Fruit fly (Drosophila melanogaster) whole organism, wandering third instar larva: ENCODE data around the gene CG5282.

Experiments used
- Abd-B ChIP-seq: fragments of >200 bp; optimal IDR thresholded peaks from 2 replicates; lab custom pipeline; 2017; ENCODE audit warnings: missing biosample characterization, missing genetic modification characterization
- CG32264 ChIP-seq: fragments of 200-800 bp; sonication (Bioruptor generic); optimal IDR thresholded peaks from 2 replicates; lab custom pipeline; 2016; ENCODE audit warnings: missing biosample characterization, missing genetic modification characterization
- CrebA ChIP-seq: fragments of 200-800 bp; sonication (Bioruptor generic); optimal IDR thresholded peaks from 2 replicates; lab custom pipeline; 2016; ENCODE audit warnings: missing biosample characterization, mild to moderate bottlenecking, missing genetic modification characterization, borderline replicate concordance
- Hnf4 ChIP-seq: fragments of 200-800 bp; sonication (Bioruptor generic); optimal IDR thresholded peaks from 2 replicates; lab custom pipeline; 2016; ENCODE audit warnings: missing biosample characterization, mild to moderate bottlenecking, missing genetic modification characterization
- Mio ChIP-seq: sonication (Bioruptor generic); optimal IDR thresholded peaks from 2 replicates; lab custom pipeline; 2016; ENCODE audit warnings: missing biosample characterization, missing genetic modification characterization
- Rel ChIP-seq, 2 experiments: fragments of 200-800 bp; sonication (Bioruptor generic) in 1 of 2; optimal IDR thresholded peaks; 2 replicates in 1 of 2; 3 replicates in 1 of 2; lab custom pipeline; 2016 to 2019; ENCODE audit warnings: mild to moderate bottlenecking in 2 of 2, missing biosample characterization in 2 of 2, missing genetic modification characterization in 2 of 2, moderate library complexity in 1 of 2
- br ChIP-seq: fragments of 200-800 bp; sonication (Bioruptor generic); optimal IDR thresholded peaks from 2 replicates; lab custom pipeline; 2016; ENCODE audit warnings: missing biosample characterization, missing genetic modification characterization
- h ChIP-seq: fragments of 200-800 bp; sonication (Bioruptor generic); optimal IDR thresholded peaks from 3 replicates; lab custom pipeline; 2016; ENCODE audit warnings: missing biosample characterization, mild to moderate bottlenecking, missing genetic modification characterization
- pan ChIP-seq: fragments of >200 bp; optimal IDR thresholded peaks from 2 replicates; lab custom pipeline; 2017
- psq ChIP-seq: fragments of 200-800 bp; sonication (Bioruptor generic); optimal IDR thresholded peaks from 3 replicates; lab custom pipeline; 2017; ENCODE audit warnings: missing biosample characterization, mild to moderate bottlenecking, missing genetic modification characterization, moderate library complexity
- sage ChIP-seq: fragments of 200-800 bp; sonication (Bioruptor generic); optimal IDR thresholded peaks from 2 replicates; lab custom pipeline; 2016; ENCODE audit warnings: missing biosample characterization, mild to moderate bottlenecking, missing genetic modification characterization
- sv ChIP-seq: fragments of 200-800 bp; sonication (Bioruptor generic); optimal IDR thresholded peaks from 3 replicates; lab custom pipeline; 2016; ENCODE audit warnings: missing biosample characterization, missing genetic modification characterization
- tai ChIP-seq: sonication (Bioruptor generic); optimal IDR thresholded peaks from 2 replicates; lab custom pipeline; 2016; ENCODE audit warnings: missing biosample characterization, missing genetic modification characterization

- TF ChIP-seq Rel (GFP tag; optimal IDR thresholded peaks at IDR 0.05; lab: Kevin White, UChicago): no peak
- TF ChIP-seq Rel (tag; optimal IDR thresholded peaks at IDR 0.05; lab: Kevin White, UChicago): no peak
- no peak for TF ChIP-seq Mio (GFP tag; lab: Kevin White, UChicago)
- peak; percentile 76 for TF ChIP-seq h
- TF ChIP-seq sage (GFP tag; lab: Kevin White, UChicago): peak; percentile 19
- TF ChIP-seq CG32264 (GFP tag; lab: Kevin White, UChicago): no peak
- peak; percentile 59 for TF ChIP-seq psq (GFP tag; lab: Kevin White, UChicago)
- TF ChIP-seq Abd-B (GFP tag; lab: Kevin White, UChicago): no peak
- TF ChIP-seq sv (GFP tag; lab: Kevin White, UChicago): peak; percentile 82
- no peak for TF ChIP-seq tai (GFP tag; lab: Kevin White, UChicago)
- TF ChIP-seq Hnf4 (GFP tag; lab: Kevin White, UChicago): peak; percentile 25
- TF ChIP-seq CrebA (GFP tag; lab: Kevin White, UChicago): no peak
- TF ChIP-seq br (GFP tag; lab: Kevin White, UChicago): peak; percentile 69
- no peak for TF ChIP-seq pan
These were observed 27.3 kb downstream of the CG5282 start for dm6 chr3L:20398243-20399222.
